Worm (Caenorhabditis elegans) whole organism, early embryonic: Measurements from ENCODE around the gene F47B8.2.

Source experiments
- ama-1 ChIP-seq: fragments of 150-350 bp; optimal IDR thresholded peaks from 2 replicates; lab custom pipeline; 2014
- hmg-4 ChIP-seq: fragments of 200-800 bp; sonication (Bioruptor generic); optimal IDR thresholded peaks from 2 replicates; lab custom pipeline; 2018; ENCODE audit warnings: mild to moderate bottlenecking, missing genetic modification characterization, missing compliant biosample characterization

- TF ChIP-seq hmg-4: no peak
- TF ChIP-seq ama-1: no peak
Measured at ce11 chrV:14299569-14300064, 16.8 kb downstream of the F47B8.2 start, which contains the start of the genes spig-3 and F14D7.12.
